Fruit fly (Drosophila melanogaster) whole organism, embryonic: Measurements from ENCODE around the gene CstF64.

Experiments
- CG3065 ChIP-seq: fragments of 200-800 bp; sonication (Bioruptor generic); optimal IDR thresholded peaks from 2 replicates; lab custom pipeline; 2016; ENCODE audit warnings: missing biosample characterization, missing genetic modification characterization
- HLH4C ChIP-seq: fragments of 200-800 bp; sonication (Bioruptor generic); IDR thresholded peaks from 3 replicates; pipeline ENCODE4 v1.3.6; 2022; ENCODE audit warnings: missing biosample characterization, missing genetic modification characterization; ENCODE audit not compliant: partially characterized antibody
- psq ChIP-seq: fragments of 200-800 bp; sonication (Bioruptor generic); optimal IDR thresholded peaks from 2 replicates; lab custom pipeline; 2017; ENCODE audit warnings: missing biosample characterization, missing genetic modification characterization

DNA sequence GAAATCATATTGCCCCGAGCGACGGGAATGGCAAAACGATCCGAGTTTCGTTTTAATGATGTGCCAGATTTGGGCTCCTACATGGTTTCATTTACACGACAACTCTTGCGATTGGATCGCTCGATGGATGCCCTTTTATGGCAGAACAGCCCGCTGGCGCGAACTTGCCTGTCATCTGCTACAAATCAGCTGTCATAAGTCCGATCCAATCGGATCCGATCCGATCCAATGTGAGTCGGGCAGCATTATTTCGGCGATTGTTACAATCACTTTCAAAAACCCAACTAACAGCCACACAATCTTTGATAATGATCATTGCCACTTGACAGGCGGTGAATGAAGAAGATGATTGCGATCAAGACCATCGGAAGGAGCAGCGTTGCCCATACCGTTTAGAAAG is 15.8 kb upstream of the CstF64 start:
- no peak for TF ChIP-seq psq (GFP tag; lab: Kevin White, UChicago)
- no peak for TF ChIP-seq HLH4C (GFP tag; lab: Robert Waterston, UW)
- TF ChIP-seq CG3065 (GFP tag; lab: Kevin White, UChicago), result no peak
